Worm (Caenorhabditis elegans) whole organism, midembryonic: ENCODE data around the gene oxy-4.

Experiments
- T22C8.4 ChIP-seq: fragments of 200-800 bp; sonication (Bioruptor generic); IDR thresholded peaks from 2 replicates; pipeline ENCODE4 v1.3.6; 2022; ENCODE audit warnings: missing genetic modification characterization, missing compliant biosample characterization
- cog-1 ChIP-seq: sonication (generic microtip); optimal IDR thresholded peaks from 2 replicates; lab custom pipeline; 2016; ENCODE audit warnings: missing genetic modification characterization, missing compliant biosample characterization
- flt-1 ChIP-seq: fragments of 200-800 bp; sonication (Bioruptor generic); IDR thresholded peaks from 2 replicates; pipeline ENCODE4 v1.3.6; 2022; ENCODE audit warnings: missing genetic modification characterization, missing compliant biosample characterization
- med-1 ChIP-seq: sonication (generic microtip); optimal IDR thresholded peaks from 2 replicates; lab custom pipeline; 2017; ENCODE audit warnings: missing genetic modification characterization, mild to moderate bottlenecking, missing compliant biosample characterization, antibody characterized with exemption, missing genetic modification reagents; ENCODE audit not compliant: insufficient read depth
- tab-1 ChIP-seq: fragments of 200-800 bp; sonication (Bioruptor generic); IDR thresholded peaks from 2 replicates; pipeline ENCODE4 v1.3.6; 2022; ENCODE audit warnings: missing genetic modification characterization, missing compliant biosample characterization
- ztf-23 ChIP-seq: fragments of 200-800 bp; sonication (Bioruptor generic); IDR thresholded peaks from 2 replicates; pipeline ENCODE4 v1.3.6; 2022; ENCODE audit warnings: missing genetic modification reagents, missing genetic modification characterization, missing compliant biosample characterization
- ztf-29 ChIP-seq: fragments of 200-800 bp; sonication (Bioruptor generic); IDR thresholded peaks from 2 replicates; pipeline ENCODE4 v1.3.6; 2022; ENCODE audit warnings: missing genetic modification reagents, missing genetic modification characterization, missing compliant biosample characterization

ce11 chrIII:5105485-5105884 lies 53.1 kb downstream of the oxy-4 start:
- TF ChIP-seq ztf-29 (GFP tag; lab: Robert Waterston, UW) (no peak), T22C8.4 (GFP tag; lab: Robert Waterston, UW) (no peak), ztf-23 (GFP tag; lab: Robert Waterston, UW) (no peak), flt-1 (GFP tag; lab: Robert Waterston, UW) (no peak), med-1 (no peak), cog-1 (tag; lab: Kevin White, UChicago) (no peak), tab-1 (GFP tag; lab: Robert Waterston, UW) (no peak)
